Fruit fly (Drosophila melanogaster) whole organism, embryonic: Measurements from ENCODE around the gene Vps39.

Source experiments
- CG1024 ChIP-seq: fragments of 200-800 bp; sonication (Bioruptor generic); IDR thresholded peaks from 2 replicates; pipeline ENCODE4 v1.3.6; 2022; ENCODE audit warnings: missing biosample characterization, missing genetic modification characterization
- CG11695 ChIP-seq: fragments of 200-800 bp; sonication (Bioruptor generic); IDR thresholded peaks from 3 replicates; pipeline ENCODE4 v1.3.6; 2022; ENCODE audit warnings: missing biosample characterization, missing genetic modification characterization
- CG13894 ChIP-seq: fragments of 200-800 bp; sonication (Bioruptor generic); optimal IDR thresholded peaks from 3 replicates; lab custom pipeline; 2018; ENCODE audit warnings: missing biosample characterization, mild to moderate bottlenecking, missing genetic modification characterization, moderate library complexity
- CG17359 ChIP-seq: fragments of 200-800 bp; sonication (Bioruptor generic); optimal IDR thresholded peaks from 3 replicates; lab custom pipeline; 2018; ENCODE audit warnings: missing biosample characterization, mild to moderate bottlenecking, missing genetic modification characterization, moderate library complexity
- CG18011 ChIP-seq: fragments of 200-800 bp; sonication (Bioruptor generic); optimal IDR thresholded peaks from 2 replicates; lab custom pipeline; 2017; ENCODE audit warnings: missing biosample characterization, missing genetic modification characterization, mild to moderate bottlenecking, moderate library complexity, missing genotype
- CG3065 ChIP-seq: fragments of 200-800 bp; sonication (Bioruptor generic); optimal IDR thresholded peaks from 2 replicates; lab custom pipeline; 2016; ENCODE audit warnings: missing biosample characterization, missing genetic modification characterization
- CG7271 ChIP-seq: fragments of 200-800 bp; sonication (Bioruptor generic); optimal IDR thresholded peaks from 2 replicates; lab custom pipeline; 2018; ENCODE audit warnings: missing biosample characterization, mild to moderate bottlenecking, missing genetic modification characterization, moderate library complexity
- Sin3A ChIP-seq: fragments of >200 bp; optimal IDR thresholded peaks from 2 replicates; lab custom pipeline; 2018
- TFAM ChIP-seq: fragments of 200-800 bp; sonication (Bioruptor generic); optimal IDR thresholded peaks from 2 replicates; lab custom pipeline; 2017; ENCODE audit warnings: missing biosample characterization, missing genetic modification characterization, inconsistent platforms
- chn ChIP-seq: fragments of 200-800 bp; sonication (Bioruptor generic); optimal IDR thresholded peaks from 2 replicates; lab custom pipeline; 2016; ENCODE audit warnings: missing biosample characterization, missing genetic modification characterization
- psq ChIP-seq: fragments of 200-800 bp; sonication (Bioruptor generic); optimal IDR thresholded peaks from 2 replicates; lab custom pipeline; 2017; ENCODE audit warnings: missing biosample characterization, missing genetic modification characterization
- shn ChIP-seq: fragments of 200-800 bp; sonication (Bioruptor generic); optimal IDR thresholded peaks from 3 replicates; lab custom pipeline; 2016; ENCODE audit warnings: missing biosample characterization, missing genetic modification characterization

- TF ChIP-seq TFAM (GFP tag; lab: Kevin White, UChicago) (no peak), chn (GFP tag; lab: Kevin White, UChicago) (no peak), CG11695 (GFP tag; lab: Robert Waterston, UW) (no peak), Sin3A (no peak), CG7271 (tag; lab: Kevin White, UChicago) (no peak), CG18011 (GFP tag; lab: Kevin White, UChicago) (no peak), CG17359 (tag; lab: Kevin White, UChicago) (no peak), CG3065 (no peak), CG1024 (no peak), CG13894 (tag; lab: Kevin White, UChicago) (no peak), psq (GFP tag; lab: Kevin White, UChicago) (no peak), shn (GFP tag; lab: Kevin White, UChicago) (no peak)
Measured at dm6 chr3R:18234699-18235257, 39.5 kb downstream of the Vps39 start.
